Fruit fly (Drosophila melanogaster) whole organism, prepupa: ENCODE data around the gene CG32170.

Experiments used
- Blimp-1 ChIP-seq: fragments of 200-800 bp; sonication (Bioruptor generic); optimal IDR thresholded peaks from 3 replicates; lab custom pipeline; 2017; ENCODE audit warnings: missing biosample characterization, missing genetic modification characterization, mild to moderate bottlenecking, moderate library complexity, missing genetic modification reagents
- CG10631 ChIP-seq: fragments of 200-800 bp; sonication (Bioruptor generic); optimal IDR thresholded peaks from 2 replicates; lab custom pipeline; 2016; ENCODE audit warnings: missing biosample characterization, missing genetic modification characterization
- CG10669 ChIP-seq: fragments of 200-800 bp; sonication (Bioruptor generic); optimal IDR thresholded peaks from 3 replicates; lab custom pipeline; 2018; ENCODE audit warnings: missing biosample characterization, mild to moderate bottlenecking, missing genetic modification characterization, moderate library complexity
- CG11294 ChIP-seq: fragments of 200-800 bp; sonication (Bioruptor generic); IDR thresholded peaks from 2 replicates; pipeline ENCODE4 v1.3.6; 2022; ENCODE audit warnings: missing biosample characterization, missing genetic modification characterization
- CG11902 ChIP-seq: fragments of 200-800 bp; sonication (Bioruptor generic); optimal IDR thresholded peaks from 3 replicates; lab custom pipeline; 2016; ENCODE audit warnings: missing biosample characterization, missing genetic modification characterization
- CG15336 ChIP-seq: fragments of 200-800 bp; sonication (Bioruptor generic); IDR thresholded peaks from 2 replicates; pipeline ENCODE4 v1.3.6; 2022; ENCODE audit warnings: missing biosample characterization, missing genetic modification characterization
- CG16779 ChIP-seq: fragments of 200-800 bp; sonication (Bioruptor generic); optimal IDR thresholded peaks from 3 replicates; lab custom pipeline; 2017; ENCODE audit warnings: missing biosample characterization, mild to moderate bottlenecking, missing genetic modification characterization
- CG32006 ChIP-seq: fragments of 200-800 bp; sonication (Bioruptor generic); optimal IDR thresholded peaks from 3 replicates; lab custom pipeline; 2017; ENCODE audit warnings: missing biosample characterization, mild to moderate bottlenecking, missing genetic modification characterization
- CG34406 ChIP-seq: fragments of 200-800 bp; sonication (Bioruptor generic); optimal IDR thresholded peaks from 3 replicates; lab custom pipeline; 2016; ENCODE audit warnings: missing biosample characterization, missing genetic modification characterization
- CG3919 ChIP-seq: fragments of 200-800 bp; sonication (Bioruptor generic); optimal IDR thresholded peaks from 3 replicates; lab custom pipeline; 2016; ENCODE audit warnings: missing biosample characterization, missing genetic modification characterization
- CG4318 ChIP-seq: fragments of 200-800 bp; sonication (Bioruptor generic); optimal IDR thresholded peaks from 3 replicates; lab custom pipeline; 2017; ENCODE audit warnings: missing biosample characterization, mild to moderate bottlenecking, missing genetic modification characterization
- CG6163 ChIP-seq: fragments of 200-800 bp; sonication (Bioruptor generic); IDR thresholded peaks from 3 replicates; pipeline ENCODE4 v1.3.6; 2022; ENCODE audit warnings: missing biosample characterization, missing genetic modification characterization
- CG6276 ChIP-seq: fragments of 200-800 bp; sonication (Bioruptor generic); optimal IDR thresholded peaks from 2 replicates; lab custom pipeline; 2017; ENCODE audit warnings: missing biosample characterization, mild to moderate bottlenecking, missing genetic modification characterization
- CG6792 ChIP-seq: fragments of 200-800 bp; sonication (Bioruptor generic); optimal IDR thresholded peaks from 3 replicates; lab custom pipeline; 2016; ENCODE audit warnings: missing biosample characterization, missing genetic modification characterization
- CG6854 ChIP-seq: fragments of 200-800 bp; sonication (Bioruptor generic); optimal IDR thresholded peaks from 2 replicates; lab custom pipeline; 2017; ENCODE audit warnings: missing biosample characterization, mild to moderate bottlenecking, missing genetic modification characterization
- CG7368 ChIP-seq: fragments of 200-800 bp; sonication (Bioruptor generic); optimal IDR thresholded peaks from 3 replicates; lab custom pipeline; 2016; ENCODE audit warnings: missing biosample characterization, missing genetic modification characterization
- CG8319 ChIP-seq: fragments of 200-800 bp; sonication (Bioruptor generic); optimal IDR thresholded peaks from 3 replicates; lab custom pipeline; 2016; ENCODE audit warnings: missing biosample characterization, missing genetic modification characterization
- CG8632 ChIP-seq: fragments of 200-800 bp; sonication (Bioruptor generic); optimal IDR thresholded peaks from 3 replicates; lab custom pipeline; 2016; ENCODE audit warnings: missing biosample characterization, missing genetic modification characterization
- CG9139 ChIP-seq: fragments of 200-800 bp; sonication (Bioruptor generic); optimal IDR thresholded peaks from 3 replicates; lab custom pipeline; 2017; ENCODE audit warnings: missing biosample characterization, mild to moderate bottlenecking, missing genetic modification characterization
- Eip75B ChIP-seq: fragments of 200-800 bp; sonication (Bioruptor generic); optimal IDR thresholded peaks from 3 replicates; lab custom pipeline; 2016; ENCODE audit warnings: missing biosample characterization, missing genetic modification characterization
- Eip78C ChIP-seq: fragments of 200-800 bp; sonication (Bioruptor generic); peaks from one replicate; lab custom pipeline; 2016; ENCODE audit warnings: missing biosample characterization, missing genetic modification characterization
- Eip93F ChIP-seq: fragments of 200-800 bp; sonication (Bioruptor generic); optimal IDR thresholded peaks from 2 replicates; lab custom pipeline; 2016; ENCODE audit warnings: missing biosample characterization, mild to moderate bottlenecking, missing genetic modification characterization
- Ets21C ChIP-seq: fragments of 200-800 bp; sonication (Bioruptor generic); optimal IDR thresholded peaks from 3 replicates; lab custom pipeline; 2016; ENCODE audit warnings: missing biosample characterization, missing genetic modification characterization
- Ets96B ChIP-seq: fragments of 200-800 bp; optimal IDR thresholded peaks from 2 replicates; lab custom pipeline; 2019; ENCODE audit warnings: missing biosample characterization, mild to moderate bottlenecking, missing genetic modification characterization, moderate library complexity
- Gug ChIP-seq: fragments of 200-800 bp; sonication (Bioruptor generic); IDR thresholded peaks from 2 replicates; pipeline ENCODE4 v1.3.6; 2022; ENCODE audit warnings: missing biosample characterization, missing genetic modification characterization
- Hr39 ChIP-seq: fragments of 200-800 bp; sonication (Bioruptor generic); optimal IDR thresholded peaks from 2 replicates; lab custom pipeline; 2016; ENCODE audit warnings: missing biosample characterization, missing genetic modification characterization
- Hr4 ChIP-seq: fragments of 200-800 bp; sonication (Bioruptor generic); optimal IDR thresholded peaks from 3 replicates; lab custom pipeline; 2016; ENCODE audit warnings: missing biosample characterization, missing genetic modification characterization
- Lpt ChIP-seq: fragments of 200-800 bp; sonication (Bioruptor generic); optimal IDR thresholded peaks from 3 replicates; lab custom pipeline; 2016; ENCODE audit warnings: missing biosample characterization, missing genetic modification characterization
- Met ChIP-seq: fragments of 200-800 bp; sonication (Bioruptor generic); optimal IDR thresholded peaks from 3 replicates; lab custom pipeline; 2016; ENCODE audit warnings: missing biosample characterization, missing genetic modification characterization
- OdsH ChIP-seq: fragments of 200-800 bp; sonication (Bioruptor generic); optimal IDR thresholded peaks from 3 replicates; lab custom pipeline; 2016; ENCODE audit warnings: missing biosample characterization, missing genetic modification characterization
- Smox ChIP-seq: fragments of 200-800 bp; sonication (Bioruptor generic); optimal IDR thresholded peaks from 3 replicates; lab custom pipeline; 2016; ENCODE audit warnings: missing biosample characterization, missing genetic modification characterization
- Sox15 ChIP-seq: fragments of 200-800 bp; sonication (Bioruptor generic); optimal IDR thresholded peaks from 3 replicates; lab custom pipeline; 2016; ENCODE audit warnings: missing biosample characterization, missing genetic modification characterization
- achi ChIP-seq: fragments of 200-800 bp; sonication (Bioruptor generic); optimal IDR thresholded peaks from 3 replicates; lab custom pipeline; 2016; ENCODE audit warnings: missing biosample characterization, missing genetic modification characterization
- cyc ChIP-seq: fragments of 200-800 bp; sonication (Bioruptor generic); optimal IDR thresholded peaks from 3 replicates; lab custom pipeline; 2016; ENCODE audit warnings: missing biosample characterization, missing genetic modification characterization
- dsx ChIP-seq: fragments of 200-800 bp; optimal IDR thresholded peaks from 3 replicates; lab custom pipeline; 2019; ENCODE audit warnings: missing biosample characterization, mild to moderate bottlenecking, missing genetic modification characterization, moderate library complexity; ENCODE audit not compliant: poor library complexity, severe bottlenecking
- eg ChIP-seq: fragments of 200-800 bp; sonication (Bioruptor generic); IDR thresholded peaks from 3 replicates; pipeline ENCODE4 v1.3.6; 2022; ENCODE audit warnings: missing biosample characterization, missing genetic modification characterization
- fd59A ChIP-seq: fragments of 200-800 bp; sonication (Bioruptor generic); optimal IDR thresholded peaks from 2 replicates; lab custom pipeline; 2017; ENCODE audit warnings: missing biosample characterization, mild to moderate bottlenecking, missing genetic modification characterization, missing genetic modification reagents
- fd85E ChIP-seq: fragments of 200-800 bp; sonication (Bioruptor generic); optimal IDR thresholded peaks from 3 replicates; lab custom pipeline; 2016; ENCODE audit warnings: missing biosample characterization, missing genetic modification characterization
- fkh ChIP-seq: fragments of 200-800 bp; sonication (Bioruptor generic); optimal IDR thresholded peaks from 3 replicates; lab custom pipeline; 2017; ENCODE audit warnings: missing biosample characterization, mild to moderate bottlenecking, missing genetic modification characterization, moderate library complexity
- net ChIP-seq: fragments of 200-800 bp; sonication (Bioruptor generic); optimal IDR thresholded peaks from 3 replicates; lab custom pipeline; 2016; ENCODE audit warnings: missing biosample characterization, missing genetic modification characterization
- pdm3 ChIP-seq: fragments of 200-800 bp; sonication (Bioruptor generic); optimal IDR thresholded peaks from 3 replicates; lab custom pipeline; 2016; ENCODE audit warnings: missing biosample characterization, missing genetic modification characterization
- salr ChIP-seq, 2 experiments: fragments of 200-800 bp; sonication (Bioruptor generic); optimal IDR thresholded peaks; 3 replicates each; lab custom pipeline; 2016 to 2018; ENCODE audit warnings: missing biosample characterization in 2 of 2, missing genetic modification characterization in 2 of 2, mild to moderate bottlenecking in 1 of 2
- spab ChIP-seq: fragments of 200-800 bp; sonication (Bioruptor generic); optimal IDR thresholded peaks from 2 replicates; lab custom pipeline; 2017; ENCODE audit warnings: missing biosample characterization, mild to moderate bottlenecking, missing genetic modification characterization, missing genetic modification reagents
- ss ChIP-seq, 2 experiments: fragments of 200-800 bp; sonication (Bioruptor generic); optimal IDR thresholded peaks; 2 replicates in 1 of 2; 3 replicates in 1 of 2; lab custom pipeline; 2017 to 2018; ENCODE audit warnings: mild to moderate bottlenecking in 2 of 2, missing biosample characterization in 2 of 2, missing genetic modification characterization in 2 of 2, moderate library complexity in 1 of 2
- svp ChIP-seq: fragments of 200-800 bp; sonication (Bioruptor generic); peaks from one replicate; lab custom pipeline; 2016; ENCODE audit warnings: missing biosample characterization, missing genetic modification characterization
- topi ChIP-seq: fragments of 200-800 bp; sonication (Bioruptor generic); optimal IDR thresholded peaks from 3 replicates; lab custom pipeline; 2016; ENCODE audit warnings: missing biosample characterization, missing genetic modification characterization
- vri ChIP-seq: fragments of 200-800 bp; sonication (Bioruptor generic); optimal IDR thresholded peaks from 3 replicates; lab custom pipeline; 2016; ENCODE audit warnings: missing biosample characterization, mild to moderate bottlenecking, missing genetic modification characterization

Gene CG32170

DNA sequence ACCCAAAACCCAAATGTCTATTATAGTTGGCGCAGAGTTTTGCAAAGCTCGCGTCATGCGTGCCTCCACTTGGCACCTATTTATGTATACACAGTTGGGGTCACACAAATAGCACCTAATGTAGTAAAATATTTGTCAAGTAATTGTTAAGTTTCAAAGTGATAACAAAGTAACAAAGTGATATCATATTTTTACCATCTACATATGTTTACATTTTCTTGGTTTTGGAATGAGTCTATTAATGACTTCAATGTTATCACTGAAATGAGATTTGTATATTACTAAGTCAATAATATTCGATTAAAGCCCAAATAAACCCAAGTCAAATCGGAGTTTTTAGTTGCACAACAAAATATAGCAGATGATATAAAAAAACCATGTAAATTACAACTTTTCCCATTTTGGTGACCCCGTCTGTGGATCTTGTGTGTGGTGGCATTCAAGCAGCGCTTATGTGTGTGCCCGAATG is 4.6 kb upstream of the CG32170 start (continued):
- TF ChIP-seq dsx (peak; percentile 53), CG3919 (GFP tag; lab: Kevin White, UChicago) (peak; percentile 57), Lpt (GFP tag; lab: Kevin White, UChicago) (peak; percentile 87), net (GFP tag; lab: Kevin White, UChicago) (peak; percentile 76), Sox15 (GFP tag; lab: Kevin White, UChicago) (peak; percentile 45), CG6276 (peak; percentile 95), CG7368 (GFP tag; lab: Kevin White, UChicago) (peak; percentile 57), Blimp-1 (GFP tag; lab: Kevin White, UChicago) (no peak), Ets96B (tag; lab: Kevin White, UChicago) (peak; percentile 48), Eip78C (GFP tag; lab: Kevin White, UChicago) (peak; percentile 96), eg (GFP tag; lab: Robert Waterston, UW) (0 out of 3 replicates have a peak, but pooled peaks have one; percentile 56), CG10631 (peak; percentile 74), ss (GFP tag; optimal IDR thresholded peaks at IDR 0.05; lab: Kevin White, UChicago) (peak in 1 of 2 experiments; percentile 13), vri (GFP tag; lab: Kevin White, UChicago) (no peak), CG34406 (GFP tag; lab: Kevin White, UChicago) (peak; percentile 65), CG8319 (GFP tag; lab: Kevin White, UChicago) (peak; percentile 74), OdsH (peak; percentile 79)

DNA sequence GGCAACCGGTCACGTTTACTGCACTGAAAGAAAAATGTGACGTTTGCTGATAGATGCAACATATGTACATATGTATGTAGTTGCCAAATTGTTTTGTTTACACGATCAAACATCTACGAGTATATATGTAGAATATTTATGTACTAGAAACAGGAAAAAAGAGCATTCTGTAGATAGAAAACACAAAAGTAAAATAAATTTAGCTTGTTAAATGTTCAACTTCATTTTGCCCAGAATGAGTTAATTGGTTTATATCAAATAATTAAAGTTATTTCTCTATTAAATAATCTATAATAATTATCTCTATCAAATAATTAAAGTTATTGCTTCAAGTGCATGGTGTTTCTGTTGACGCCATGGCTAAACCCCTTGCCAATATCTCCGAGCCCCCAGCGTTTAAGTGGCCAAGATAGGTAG is 4.0 kb upstream of the CG32170 start:
- TF ChIP-seq CG4318 (GFP tag; lab: Kevin White, UChicago) (no peak), CG11902 (GFP tag; lab: Kevin White, UChicago) (peak; percentile 1), CG6163 (GFP tag; lab: Robert Waterston, UW) (peak; percentile 25; the same call in 2 of the 3 replicates), Eip78C (GFP tag; lab: Kevin White, UChicago) (peak; percentile 93), Met (GFP tag; lab: Kevin White, UChicago) (no peak), fd59A (no peak), CG15336 (no peak), eg (GFP tag; lab: Robert Waterston, UW) (peak; percentile 4; the same call in 2 of the 3 replicates), Hr4 (GFP tag; lab: Kevin White, UChicago) (no peak), CG34406 (GFP tag; lab: Kevin White, UChicago) (no peak), spab (GFP tag; lab: Kevin White, UChicago) (peak; percentile 57), CG10631 (peak; percentile 1), achi (GFP tag; lab: Kevin White, UChicago) (no peak), svp (GFP tag; lab: Kevin White, UChicago) (peak; percentile 79), OdsH (no peak), Hr39 (no peak), CG6854 (GFP tag; lab: Kevin White, UChicago) (peak; percentile 8), salr (GFP tag; optimal IDR thresholded peaks at IDR 0.05; lab: Kevin White, UChicago) (no peak), CG11294 (GFP tag; lab: Robert Waterston, UW) (no peak), CG32006 (GFP tag; lab: Kevin White, UChicago) (no peak), cyc (GFP tag; lab: Kevin White, UChicago) (no peak), Ets96B (tag; lab: Kevin White, UChicago) (peak; percentile 53), fkh (GFP tag; lab: Kevin White, UChicago) (no peak), CG3919 (GFP tag; lab: Kevin White, UChicago) (peak; percentile 68), Blimp-1 (GFP tag; lab: Kevin White, UChicago) (no peak), vri (GFP tag; lab: Kevin White, UChicago) (no peak), CG6792 (peak; percentile 17), dsx (peak; percentile 41), topi (GFP tag; lab: Kevin White, UChicago) (peak; percentile 39), CG10669 (GFP tag; lab: Kevin White, UChicago) (peak; percentile 64), ss (GFP tag; optimal IDR thresholded peaks at IDR 0.05; lab: Kevin White, UChicago) (peak; percentile 60 to 73), Gug (no peak), CG8632 (GFP tag; lab: Kevin White, UChicago) (no peak), Ets21C (no peak), CG7368 (GFP tag; lab: Kevin White, UChicago) (no peak), Lpt (GFP tag; lab: Kevin White, UChicago) (peak; percentile 74), CG8319 (GFP tag; lab: Kevin White, UChicago) (no peak), Smox (GFP tag; lab: Kevin White, UChicago) (no peak), pdm3 (no peak), CG6276 (peak; percentile 88), Sox15 (GFP tag; lab: Kevin White, UChicago) (no peak), CG9139 (GFP tag; lab: Kevin White, UChicago) (peak; percentile 6), fd85E (no peak), Eip75B (GFP tag; lab: Kevin White, UChicago) (peak; percentile 70), Eip93F (GFP tag; lab: Kevin White, UChicago) (no peak), CG16779 (peak; percentile 18)
